Fruit fly (Drosophila melanogaster): ENCODE measurements around the gene ssp6.

The ssp6 gene

DNA sequence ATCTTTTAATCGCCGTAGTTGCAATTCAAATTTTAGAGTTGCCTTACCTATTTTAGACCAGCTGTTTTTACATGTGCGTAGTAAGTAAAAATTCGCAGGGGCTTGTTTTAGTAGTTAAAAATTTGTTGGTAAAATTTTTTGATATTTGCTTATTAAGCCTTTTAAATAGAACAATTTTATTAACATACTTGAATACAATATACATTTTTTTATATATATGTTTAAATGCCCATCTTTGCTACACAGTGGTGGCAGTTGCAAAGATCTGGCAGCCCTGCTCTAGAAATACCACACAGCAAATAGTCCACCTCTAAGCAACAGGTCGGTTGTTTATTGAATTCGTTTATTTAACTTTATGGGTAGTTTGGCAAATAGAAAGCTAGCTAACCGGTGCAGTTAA lies 18.2 kb downstream of the ssp6 start, which contains the start of the genes CG10467 and loj (continued):
- TF ChIP-seq Oaz (GFP tag; IDR thresholded peaks at IDR 0.05) (peak; percentile 91), hb (GFP tag; IDR thresholded peaks at IDR 0.05; ENCODE audit: partially characterized antibody) (peak; percentile 46), CG7745 (tag; optimal IDR thresholded peaks at IDR 0.05) (peak; percentile 4), Dbx (GFP tag; IDR thresholded peaks at IDR 0.05) (peak; percentile 98), CG6654 (GFP tag; optimal IDR thresholded peaks at IDR 0.05) (peak; percentile 83), ATbp (GFP tag; optimal IDR thresholded peaks at IDR 0.05) (peak; percentile 85), tx (GFP tag; optimal IDR thresholded peaks at IDR 0.05) (peak; percentile 80), vvl (GFP tag; IDR thresholded peaks at IDR 0.05) (peak; percentile 97), CG12219 (GFP tag; optimal IDR thresholded peaks at IDR 0.05) (peak; percentile 73), Tbp (GFP tag; optimal IDR thresholded peaks at IDR 0.05) (no peak), Trl (optimal IDR thresholded peaks at IDR 0.05) (no peak), Trl (GFP tag; optimal IDR thresholded peaks at IDR 0.05) (peak; percentile 76), CG14014 (GFP tag; IDR thresholded peaks at IDR 0.05) (peak; percentile 97), PHDP (tag; optimal IDR thresholded peaks at IDR 0.05) (peak; percentile 97), CG6765 (GFP tag; optimal IDR thresholded peaks at IDR 0.05) (peak; percentile 74), CG7786 (GFP tag; optimal IDR thresholded peaks at IDR 0.05) (peak; percentile 83), CG2889 (GFP tag; IDR thresholded peaks at IDR 0.05) (peak; percentile 96), CG3726 (GFP tag; IDR thresholded peaks at IDR 0.05) (peak; percentile 95; the same call in 2 of the 3 replicates), ase (GFP tag; IDR thresholded peaks at IDR 0.05) (peak; percentile 96), CG18011 (GFP tag; optimal IDR thresholded peaks at IDR 0.05) (peak; percentile 86), CG10979 (tag; optimal IDR thresholded peaks at IDR 0.05) (peak; percentile 94), dysf (GFP tag; IDR thresholded peaks at IDR 0.05) (peak; percentile 98), Sin3A (optimal IDR thresholded peaks at IDR 0.05) (peak; percentile 50), CG18764 (GFP tag; optimal IDR thresholded peaks at IDR 0.05) (peak; percentile 92), chn (GFP tag; optimal IDR thresholded peaks at IDR 0.05) (peak; percentile 91), Drgx (GFP tag; IDR thresholded peaks at IDR 0.05) (peak; percentile 81), mirr (GFP tag; optimal IDR thresholded peaks at IDR 0.05) (peak; percentile 53), CG6854 (GFP tag; optimal IDR thresholded peaks at IDR 0.05) (peak; percentile 26), luna (GFP tag; optimal IDR thresholded peaks at IDR 0.05) (peak; percentile 5), Nf-YB (GFP tag; optimal IDR thresholded peaks at IDR 0.05) (peak; percentile 82), CG2120 (GFP tag; optimal IDR thresholded peaks at IDR 0.05) (peak; percentile 95), CrebB (tag; optimal IDR thresholded peaks at IDR 0.05) (peak; percentile 78), CTCF (GFP tag; optimal IDR thresholded peaks at IDR 0.05) (peak; percentile 30), CG12769 (tag; optimal IDR thresholded peaks at IDR 0.05) (no peak), so (GFP tag; IDR thresholded peaks at IDR 0.05) (peak; percentile 88), crol (GFP tag; IDR thresholded peaks at IDR 0.05) (peak; percentile 47; the same call in 1 of the 2 replicates), CG7372 (GFP tag; IDR thresholded peaks at IDR 0.05) (peak; percentile 97), Abd-B (GFP tag; optimal IDR thresholded peaks at IDR 0.05) (peak; percentile 99), NFAT (GFP tag; IDR thresholded peaks at IDR 0.05) (peak; percentile 97), klu (GFP tag; IDR thresholded peaks at IDR 0.05) (peak; percentile 97), Taf1 (GFP tag; IDR thresholded peaks at IDR 0.05) (peak; percentile 87), twi (tag; optimal IDR thresholded peaks at IDR 0.05) (peak; percentile 94), jigr1 (GFP tag; IDR thresholded peaks at IDR 0.05) (peak; percentile 92), CG32532 (GFP tag; IDR thresholded peaks at IDR 0.05) (peak; percentile 98), CG15696 (tag; optimal IDR thresholded peaks at IDR 0.05) (peak; percentile 98), CG11398 (GFP tag; optimal IDR thresholded peaks at IDR 0.05) (peak; percentile 23), croc (GFP tag; conservative IDR thresholded peaks at IDR 0.05) (peak; percentile 97), sna (GFP tag; IDR thresholded peaks at IDR 0.05; ENCODE audit: partially characterized antibody) (peak; percentile 84), C15 (GFP tag; IDR thresholded peaks at IDR 0.05) (peak; percentile 87), trem (tag; optimal IDR thresholded peaks at IDR 0.05) (peak; percentile 95), fru (optimal IDR thresholded peaks at IDR 0.05) (no peak), mam (GFP tag; optimal IDR thresholded peaks at IDR 0.05) (peak; percentile 93), sqz (GFP tag; optimal IDR thresholded peaks at IDR 0.05) (no peak), BtbVII (GFP tag; optimal IDR thresholded peaks at IDR 0.05) (peak; percentile 80)

Data from whole organism, embryonic.